Fruit fly (Drosophila melanogaster) whole organism, adult: ENCODE measurements around the gene CG31265.

Source experiments
- CG1620 ChIP-seq: fragments of 200-800 bp; sonication (Bioruptor generic); optimal IDR thresholded peaks from 2 replicates; lab custom pipeline; 2016; ENCODE audit warnings: missing biosample characterization, missing genetic modification characterization
- CG7045 ChIP-seq: fragments of 200-800 bp; sonication (Bioruptor generic); optimal IDR thresholded peaks from 2 replicates; lab custom pipeline; 2017; ENCODE audit warnings: missing biosample characterization, mild to moderate bottlenecking, missing genetic modification characterization
- CG7101 ChIP-seq: fragments of 200-800 bp; sonication (Bioruptor generic); optimal IDR thresholded peaks from 2 replicates; lab custom pipeline; 2018; ENCODE audit warnings: missing biosample characterization, mild to moderate bottlenecking, missing genetic modification characterization, moderate library complexity
- Clk ChIP-seq: fragments of 200-800 bp; sonication (Bioruptor generic); optimal IDR thresholded peaks from 2 replicates; lab custom pipeline; 2017; ENCODE audit warnings: missing biosample characterization, missing genetic modification characterization
- Hr96 ChIP-seq: fragments of 200-800 bp; sonication (Bioruptor generic); optimal IDR thresholded peaks from 2 replicates; lab custom pipeline; 2016; ENCODE audit warnings: missing biosample characterization, missing genetic modification characterization
- Mnt ChIP-seq: fragments of 200-800 bp; sonication (Bioruptor generic); optimal IDR thresholded peaks from 2 replicates; lab custom pipeline; 2016; ENCODE audit warnings: missing biosample characterization, mild to moderate bottlenecking, missing genetic modification characterization
- cic ChIP-seq: fragments of 200-800 bp; sonication (Bioruptor generic); optimal IDR thresholded peaks from 2 replicates; lab custom pipeline; 2017; ENCODE audit warnings: missing biosample characterization, mild to moderate bottlenecking, missing genetic modification characterization, moderate library complexity
- cnc ChIP-seq, 2 experiments: fragments of >200 bp; optimal IDR thresholded peaks; 2 replicates each; lab custom pipeline; 2017
- kay ChIP-seq: fragments of 200-800 bp; sonication (Bioruptor generic); peaks from one replicate; lab custom pipeline; 2016; ENCODE audit warnings: missing biosample characterization, missing genetic modification characterization, borderline replicate concordance
- ovo ChIP-seq: fragments of 200-800 bp; sonication (Bioruptor generic); optimal IDR thresholded peaks from 2 replicates; lab custom pipeline; 2016; ENCODE audit warnings: missing biosample characterization, missing genetic modification characterization
- pad ChIP-seq: fragments of 200-800 bp; sonication (Bioruptor generic); optimal IDR thresholded peaks from 3 replicates; lab custom pipeline; 2017; ENCODE audit warnings: missing biosample characterization, missing genetic modification characterization, mild to moderate bottlenecking, moderate library complexity, missing genetic modification reagents

DNA sequence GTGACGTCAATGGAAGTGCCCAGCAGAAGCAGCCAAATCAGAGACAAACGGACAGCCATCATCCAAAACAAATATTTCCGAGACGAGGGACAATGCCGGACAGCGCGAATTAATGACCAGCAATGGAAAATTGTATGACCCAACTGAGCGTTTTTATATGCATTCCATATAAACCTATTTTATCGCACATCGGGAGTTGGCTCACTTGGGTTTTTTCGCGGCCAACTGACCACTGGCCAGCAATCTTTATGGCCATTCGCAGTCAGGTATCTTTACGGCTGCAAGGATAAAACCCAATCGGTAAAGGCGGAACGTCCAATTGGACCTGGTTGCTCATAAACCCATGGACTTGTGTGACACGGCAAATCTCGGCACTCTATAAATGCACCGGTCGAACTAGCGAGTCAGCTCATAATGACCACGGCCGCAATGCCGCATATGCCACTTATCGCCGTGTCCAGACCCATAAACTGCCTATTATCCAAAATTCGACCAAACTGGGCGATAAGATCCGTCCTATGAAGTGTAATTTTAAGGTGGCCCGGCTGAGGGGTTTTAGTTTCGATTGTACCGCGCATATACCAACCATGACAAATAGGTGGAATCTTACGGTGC, 4.2 kb downstream of the CG31265 start, which contains the start of the genes CG4053 and CG31266:
- no peak for TF ChIP-seq CG7045 (GFP tag; lab: Kevin White, UChicago)
- TF ChIP-seq Clk (GFP tag; lab: Kevin White, UChicago), result no peak
- TF ChIP-seq cnc (optimal IDR thresholded peaks at IDR 0.05; lab: Kevin White, UChicago), result no peak
- TF ChIP-seq Hr96 (GFP tag; lab: Kevin White, UChicago), result no peak
- TF ChIP-seq pad (GFP tag; lab: Kevin White, UChicago), result no peak
- TF ChIP-seq CG7101 (tag; lab: Kevin White, UChicago), result no peak
- no peak for TF ChIP-seq ovo (GFP tag; lab: Kevin White, UChicago)
- TF ChIP-seq CG1620 (GFP tag; lab: Kevin White, UChicago), result no peak
- TF ChIP-seq kay (GFP tag; lab: Kevin White, UChicago), result no peak
- TF ChIP-seq Mnt (GFP tag; lab: Kevin White, UChicago), result no peak
- TF ChIP-seq cic (GFP tag; lab: Kevin White, UChicago), result no peak
